Fruit fly (Drosophila melanogaster) whole organism, wandering third instar larva: ENCODE measurements around the gene Sec16.

Experiments
- Abd-B ChIP-seq: fragments of >200 bp; optimal IDR thresholded peaks from 2 replicates; lab custom pipeline; 2017; ENCODE audit warnings: missing biosample characterization, missing genetic modification characterization
- CG32264 ChIP-seq: fragments of 200-800 bp; sonication (Bioruptor generic); optimal IDR thresholded peaks from 2 replicates; lab custom pipeline; 2016; ENCODE audit warnings: missing biosample characterization, missing genetic modification characterization
- CG9705 ChIP-seq: fragments of 200-800 bp; sonication (Bioruptor generic); optimal IDR thresholded peaks from 2 replicates; lab custom pipeline; 2018; ENCODE audit warnings: missing biosample characterization, mild to moderate bottlenecking, missing genetic modification characterization
- CrebA ChIP-seq: fragments of 200-800 bp; sonication (Bioruptor generic); optimal IDR thresholded peaks from 2 replicates; lab custom pipeline; 2016; ENCODE audit warnings: missing biosample characterization, mild to moderate bottlenecking, missing genetic modification characterization, borderline replicate concordance
- Dfd ChIP-seq: fragments of >200 bp; optimal IDR thresholded peaks from 2 replicates; lab custom pipeline; 2017; ENCODE audit warnings: missing biosample characterization, missing genetic modification characterization
- Dif ChIP-seq: fragments of 200-275, 200-300 bp; sonication (Bioruptor generic); optimal IDR thresholded peaks from 2 replicates; lab custom pipeline; 2018; ENCODE audit warnings: missing biosample characterization, missing genetic modification characterization; ENCODE audit not compliant: partially characterized antibody
- GATAd ChIP-seq: sonication (Bioruptor generic); optimal IDR thresholded peaks from 2 replicates; lab custom pipeline; 2016; ENCODE audit warnings: missing biosample characterization, missing genetic modification characterization
- HLH106 ChIP-seq: fragments of 200-800 bp; optimal IDR thresholded peaks from 3 replicates; lab custom pipeline; 2019; ENCODE audit warnings: missing biosample characterization, mild to moderate bottlenecking, missing genetic modification characterization, moderate library complexity
- Hnf4 ChIP-seq: fragments of 200-800 bp; sonication (Bioruptor generic); optimal IDR thresholded peaks from 2 replicates; lab custom pipeline; 2016; ENCODE audit warnings: missing biosample characterization, mild to moderate bottlenecking, missing genetic modification characterization
- Hr78 ChIP-seq: fragments of >200 bp; optimal IDR thresholded peaks from 2 replicates; lab custom pipeline; 2017; ENCODE audit warnings: missing biosample characterization, missing genetic modification characterization
- Hr83 ChIP-seq: fragments of 200-300 bp; sonication (Bioruptor generic); optimal IDR thresholded peaks from 2 replicates; lab custom pipeline; 2016; ENCODE audit warnings: missing biosample characterization, mild to moderate bottlenecking, missing genetic modification characterization, moderate library complexity; ENCODE audit not compliant: poor library complexity, severe bottlenecking
- Jra ChIP-seq: sonication (Bioruptor generic); optimal IDR thresholded peaks from 2 replicates; lab custom pipeline; 2016; ENCODE audit warnings: missing biosample characterization, missing genetic modification characterization
- Mio ChIP-seq: sonication (Bioruptor generic); optimal IDR thresholded peaks from 2 replicates; lab custom pipeline; 2016; ENCODE audit warnings: missing biosample characterization, missing genetic modification characterization
- Myc ChIP-seq: fragments of >200 bp; optimal IDR thresholded peaks from 2 replicates; lab custom pipeline; 2017
- N ChIP-seq: fragments of >200 bp; optimal IDR thresholded peaks from 2 replicates; lab custom pipeline; 2018; ENCODE audit warnings: missing biosample characterization, missing external identifiers, missing genetic modification characterization
- OdsH ChIP-seq: fragments of 200-800 bp; sonication (Bioruptor generic); optimal IDR thresholded peaks from 2 replicates; lab custom pipeline; 2016; ENCODE audit warnings: missing biosample characterization, mild to moderate bottlenecking, missing genetic modification characterization
- Rel ChIP-seq, 2 experiments: fragments of 200-800 bp; sonication (Bioruptor generic) in 1 of 2; optimal IDR thresholded peaks; 2 replicates in 1 of 2; 3 replicates in 1 of 2; lab custom pipeline; 2016 to 2019; ENCODE audit warnings: mild to moderate bottlenecking in 2 of 2, missing biosample characterization in 2 of 2, missing genetic modification characterization in 2 of 2, moderate library complexity in 1 of 2
- Sp1 ChIP-seq: fragments of 200-800 bp; sonication (Bioruptor generic); optimal IDR thresholded peaks from 3 replicates; lab custom pipeline; 2019; ENCODE audit warnings: missing biosample characterization, mild to moderate bottlenecking, missing genetic modification characterization, moderate library complexity
- Vsx2 ChIP-seq: fragments of 200-300, 225-300 bp; sonication (Bioruptor generic); optimal IDR thresholded peaks from 2 replicates; lab custom pipeline; 2018; ENCODE audit warnings: missing biosample characterization, missing genetic modification characterization; ENCODE audit not compliant: partially characterized antibody
- br ChIP-seq: fragments of 200-800 bp; sonication (Bioruptor generic); optimal IDR thresholded peaks from 2 replicates; lab custom pipeline; 2016; ENCODE audit warnings: missing biosample characterization, missing genetic modification characterization
- brk ChIP-seq: fragments of 200-800 bp; sonication (Bioruptor generic); optimal IDR thresholded peaks from 2 replicates; lab custom pipeline; 2016; ENCODE audit warnings: missing biosample characterization, mild to moderate bottlenecking, missing genetic modification characterization
- dl ChIP-seq, 2 experiments: fragments of 175-275, 200-275 bp in 1 of 2; fragments of 200-275 bp in 1 of 2; sonication (Bioruptor generic); optimal IDR thresholded peaks; lab custom pipeline; 2018; ENCODE audit warnings: mild to moderate bottlenecking in 2 of 2, missing biosample characterization in 2 of 2, missing genetic modification characterization in 2 of 2, moderate library complexity in 2 of 2; ENCODE audit not compliant: partially characterized antibody in 2 of 2, insufficient read depth in 1 of 2
- dmrt93B ChIP-seq: fragments of 200-800 bp; sonication (Bioruptor generic); optimal IDR thresholded peaks from 2 replicates; lab custom pipeline; 2018; ENCODE audit warnings: missing biosample characterization, mild to moderate bottlenecking, missing genetic modification characterization
- dsf ChIP-seq: sonication (Bioruptor generic); optimal IDR thresholded peaks from 2 replicates; lab custom pipeline; 2016; ENCODE audit warnings: missing biosample characterization, missing genetic modification characterization, borderline replicate concordance
- ey ChIP-seq: fragments of 200-800 bp; sonication (Bioruptor generic); optimal IDR thresholded peaks from 2 replicates; lab custom pipeline; 2016; ENCODE audit warnings: missing biosample characterization, missing genetic modification characterization
- foxo ChIP-seq, 2 experiments: fragments of 200-800 bp; sonication (Bioruptor generic); optimal IDR thresholded peaks; 2 replicates in 1 of 2; 3 replicates in 1 of 2; lab custom pipeline; 2016 to 2017; ENCODE audit warnings: missing biosample characterization in 2 of 2, missing genetic modification characterization in 2 of 2
- fru ChIP-seq: fragments of 200-800 bp; sonication (Bioruptor generic); optimal IDR thresholded peaks from 3 replicates; lab custom pipeline; 2016; ENCODE audit warnings: missing biosample characterization, mild to moderate bottlenecking, missing genetic modification characterization
- h ChIP-seq: fragments of 200-800 bp; sonication (Bioruptor generic); optimal IDR thresholded peaks from 3 replicates; lab custom pipeline; 2016; ENCODE audit warnings: missing biosample characterization, mild to moderate bottlenecking, missing genetic modification characterization
- jim ChIP-seq: fragments of 175-275, 200-325 bp; sonication (Bioruptor generic); optimal IDR thresholded peaks from 2 replicates; lab custom pipeline; 2016; ENCODE audit warnings: missing biosample characterization, mild to moderate bottlenecking, missing genetic modification characterization
- lola ChIP-seq: fragments of >200 bp; optimal IDR thresholded peaks from 2 replicates; lab custom pipeline; 2017; ENCODE audit warnings: missing biosample characterization, missing genetic modification characterization
- pan ChIP-seq: fragments of >200 bp; optimal IDR thresholded peaks from 2 replicates; lab custom pipeline; 2017
- psq ChIP-seq: fragments of 200-800 bp; sonication (Bioruptor generic); optimal IDR thresholded peaks from 3 replicates; lab custom pipeline; 2017; ENCODE audit warnings: missing biosample characterization, mild to moderate bottlenecking, missing genetic modification characterization, moderate library complexity
- rgr ChIP-seq: fragments of 200-800 bp; sonication (Bioruptor generic); optimal IDR thresholded peaks from 3 replicates; lab custom pipeline; 2016; ENCODE audit warnings: missing biosample characterization, mild to moderate bottlenecking, missing genetic modification characterization
- sage ChIP-seq: fragments of 200-800 bp; sonication (Bioruptor generic); optimal IDR thresholded peaks from 2 replicates; lab custom pipeline; 2016; ENCODE audit warnings: missing biosample characterization, mild to moderate bottlenecking, missing genetic modification characterization
- sv ChIP-seq: fragments of 200-800 bp; sonication (Bioruptor generic); optimal IDR thresholded peaks from 3 replicates; lab custom pipeline; 2016; ENCODE audit warnings: missing biosample characterization, missing genetic modification characterization
- tai ChIP-seq: sonication (Bioruptor generic); optimal IDR thresholded peaks from 2 replicates; lab custom pipeline; 2016; ENCODE audit warnings: missing biosample characterization, missing genetic modification characterization
- usp ChIP-seq: fragments of >200 bp; optimal IDR thresholded peaks from 2 replicates; lab custom pipeline; 2017; ENCODE audit warnings: missing biosample characterization, missing genetic modification characterization
- woc ChIP-seq: sonication (Bioruptor generic); optimal IDR thresholded peaks from 2 replicates; lab custom pipeline; 2016; ENCODE audit warnings: missing biosample characterization, mild to moderate bottlenecking, missing genetic modification characterization

Sec16 gene

DNA sequence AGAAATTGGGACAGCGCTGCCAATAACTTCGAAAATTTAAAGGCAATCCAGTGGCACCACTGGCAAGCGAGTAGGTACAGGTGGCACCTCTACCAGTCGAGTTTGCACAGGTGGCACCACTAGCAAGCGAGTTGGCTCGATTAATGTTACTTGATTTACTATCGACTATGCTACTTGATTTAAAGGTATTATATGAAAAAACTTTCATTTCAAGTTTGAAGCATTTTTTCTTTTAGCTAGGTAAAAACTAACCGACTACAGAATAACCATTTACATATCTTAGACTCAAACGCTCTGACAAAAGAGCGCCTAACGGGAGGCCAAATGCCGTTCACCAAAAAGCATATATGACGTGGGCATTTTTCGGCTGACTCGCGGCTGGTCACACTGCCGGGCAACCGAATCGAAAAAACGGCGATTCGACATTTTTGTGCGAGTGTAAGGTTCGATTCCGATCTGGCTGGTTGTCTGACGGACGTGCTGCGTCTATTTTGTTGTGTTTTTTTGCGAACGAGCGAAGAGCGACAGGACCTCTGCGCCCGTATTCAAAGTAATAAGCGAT is 63.2 kb downstream of the Sec16 start, which contains the start of gene Tis11:
TSS of gene Tis11 (plus strand) at position 417 of the 562 bp plus-strand sequence.
- TF ChIP-seq dmrt93B (GFP tag; lab: Kevin White, UChicago) (no peak), Myc (lab: Kevin White, UChicago) (peak; percentile 65), Mio (GFP tag; lab: Kevin White, UChicago) (no peak), sage (GFP tag; lab: Kevin White, UChicago) (no peak), HLH106 (tag; lab: Kevin White, UChicago) (no peak), sv (GFP tag; lab: Kevin White, UChicago) (no peak), h (GFP tag; lab: Kevin White, UChicago) (peak; percentile 31), Abd-B (no peak), pan (no peak), dl (GFP tag; optimal IDR thresholded peaks at IDR 0.05; lab: Kevin White, UChicago; ENCODE audit: insufficient read depth in 1 of 2, partially characterized antibody in 2 of 2) (no peak), ey (no peak), CG9705 (GFP tag; lab: Kevin White, UChicago) (no peak), GATAd (GFP tag; lab: Kevin White, UChicago) (no peak), dsf (GFP tag; lab: Kevin White, UChicago) (no peak), CG32264 (GFP tag; lab: Kevin White, UChicago) (no peak), tai (GFP tag; lab: Kevin White, UChicago) (no peak), Hr78 (GFP tag; lab: Kevin White, UChicago) (no peak), woc (GFP tag; lab: Kevin White, UChicago) (no peak), brk (GFP tag; lab: Kevin White, UChicago) (no peak), Jra (GFP tag; lab: Kevin White, UChicago) (no peak), fru (peak; percentile 30), Rel (GFP tag; optimal IDR thresholded peaks at IDR 0.05; lab: Kevin White, UChicago) (no peak), Rel (tag; optimal IDR thresholded peaks at IDR 0.05; lab: Kevin White, UChicago) (no peak), usp (GFP tag; lab: Kevin White, UChicago) (no peak), psq (no peak), foxo (GFP tag; optimal IDR thresholded peaks at IDR 0.05; lab: Kevin White, UChicago) (no peak), Hr83 (GFP tag; lab: Kevin White, UChicago) (no peak), lola (GFP tag; lab: Kevin White, UChicago) (no peak), jim (GFP tag; lab: Kevin White, UChicago) (no peak), br (GFP tag; lab: Kevin White, UChicago) (no peak), OdsH (GFP tag; lab: Kevin White, UChicago) (no peak), rgr (GFP tag; lab: Kevin White, UChicago) (peak; percentile 12), Sp1 (GFP tag; lab: Kevin White, UChicago) (peak; percentile 38), Dif (peak; percentile 51), CrebA (GFP tag; lab: Kevin White, UChicago) (no peak), Vsx2 (GFP tag; lab: Kevin White, UChicago) (no peak), Dfd (GFP tag; lab: Kevin White, UChicago) (no peak), N (GFP tag; lab: Kevin White, UChicago) (no peak), Hnf4 (GFP tag; lab: Kevin White, UChicago) (no peak)
